Fruit fly (Drosophila melanogaster) whole organism: ENCODE data around the gene CG10561.

Experiments
- CG8478 ChIP-seq: fragments of >200 bp; optimal IDR thresholded peaks from 2 replicates; lab custom pipeline; 2018; ENCODE audit warnings: inconsistent platforms
- EcR ChIP-seq, 2 experiments: fragments of >200 bp; optimal IDR thresholded peaks; 2 replicates each; lab custom pipeline; 2017; ENCODE audit warnings: missing biosample characterization in 2 of 2, missing genetic modification characterization in 2 of 2, missing genetic modification reagents in 2 of 2
- pan ChIP-seq: fragments of >200 bp; optimal IDR thresholded peaks from 2 replicates; lab custom pipeline; 2017
- psq ChIP-seq: fragments of >200 bp; optimal IDR thresholded peaks from 2 replicates; lab custom pipeline; 2017
- usp ChIP-seq: fragments of >200 bp; optimal IDR thresholded peaks from 2 replicates; lab custom pipeline; 2017; ENCODE audit warnings: missing biosample characterization, missing genetic modification characterization, mixed read lengths

- TF ChIP-seq CG8478: no peak
- TF ChIP-seq EcR (GFP tag; optimal IDR thresholded peaks at IDR 0.05; lab: Kevin White, UChicago): no peak
- no peak for TF ChIP-seq psq (lab: Kevin White, UChicago)
- no peak for TF ChIP-seq usp (GFP tag; lab: Kevin White, UChicago)
- TF ChIP-seq pan (lab: Kevin White, UChicago): no peak
Observed at dm6 chr2L:19108377-19108876, 5.8 kb upstream of the CG10561 start, which contains the start of gene Lim3.
